Worm (Caenorhabditis elegans) whole organism, L4/young adult: Measurements from ENCODE around the gene K11C4.2.

Source experiments
- W03F9.2 ChIP-seq: fragments of 150-350 bp; optimal IDR thresholded peaks from 2 replicates; lab custom pipeline; 2014; ENCODE audit warnings: missing biosample characterization, missing genetic modification characterization
- dao-5 ChIP-seq: sonication (generic microtip); optimal IDR thresholded peaks from 2 replicates; lab custom pipeline; 2016; ENCODE audit warnings: missing genotype, missing genetic modification characterization, moderate library complexity, missing compliant biosample characterization
- him-1 ChIP-seq: sonication (generic microtip); optimal IDR thresholded peaks from 2 replicates; lab custom pipeline; 2016; ENCODE audit warnings: missing genotype, missing genetic modification reagents, missing genetic modification characterization, missing compliant biosample characterization

The K11C4.2 gene

ce11 chrV:6894778-6895177 lies at the start of gene K11C4.2:
Gene K11C4.2 (plus strand): TSS chrV:6895078.
- TF ChIP-seq him-1 (tag; lab: Kevin White, UChicago) (no peak), dao-5 (tag; lab: Kevin White, UChicago) (no peak), W03F9.2 (tag; lab: Kevin White, UChicago) (no peak)

DNA sequence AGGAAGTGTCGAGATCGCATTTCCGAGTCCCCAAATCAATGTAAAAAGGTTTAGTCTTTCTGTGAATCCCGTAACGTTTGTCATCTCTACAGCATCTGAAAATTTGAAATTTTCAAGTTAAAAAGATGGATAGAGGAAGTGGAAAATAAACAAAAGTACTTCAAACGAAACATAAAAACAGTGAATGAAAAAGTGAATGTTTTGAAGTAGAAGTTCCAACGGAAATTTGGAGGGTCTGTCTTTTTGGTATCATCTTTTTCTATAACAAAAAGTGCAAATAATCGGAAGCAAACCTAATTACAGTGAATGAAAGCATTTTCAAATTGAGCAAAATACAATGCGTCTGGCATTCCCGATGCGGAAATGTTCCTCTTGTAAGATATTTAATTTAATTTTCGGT lies 48.4 kb upstream of the K11C4.2 start, which contains the start of gene lgc-54:
TSS of gene lgc-54 (minus strand) at position 101 of the 400 bp plus-strand sequence.
- TF ChIP-seq W03F9.2 (tag; lab: Kevin White, UChicago) (no peak), him-1 (tag; lab: Kevin White, UChicago) (no peak), dao-5 (tag; lab: Kevin White, UChicago) (no peak)

ce11 chrV:6854711-6855110 lies 40.2 kb upstream of the K11C4.2 start, which contains the start of gene gpa-10:
Gene gpa-10 (minus strand): TSS chrV:6854811.
- TF ChIP-seq W03F9.2 (tag; lab: Kevin White, UChicago) (no peak), him-1 (tag; lab: Kevin White, UChicago) (no peak), dao-5 (tag; lab: Kevin White, UChicago) (no peak)

DNA sequence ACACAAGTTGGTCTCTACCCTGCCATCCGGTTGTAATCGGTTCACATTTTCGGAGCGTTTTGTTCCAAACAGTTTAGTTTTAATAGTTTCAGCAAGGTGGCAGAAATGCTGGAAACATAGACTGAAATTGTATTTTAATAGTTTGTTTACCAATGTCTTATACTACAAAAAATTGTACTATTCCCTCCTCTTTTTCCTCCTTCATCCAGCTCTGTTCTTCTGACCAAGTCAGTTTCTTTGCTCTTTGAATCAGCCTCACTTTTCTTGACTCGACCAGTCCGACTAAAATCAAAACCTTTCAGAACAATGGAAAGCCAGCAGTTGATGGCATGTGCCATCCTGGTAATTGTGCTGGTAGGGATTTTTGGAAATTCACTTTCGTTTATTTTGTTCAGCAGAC lies 24.9 kb upstream of the K11C4.2 start, which contains the start of gene frpr-18:
TSS of gene frpr-18 (plus strand) at position 301 of the 400 bp plus-strand sequence.
- TF ChIP-seq dao-5 (tag; lab: Kevin White, UChicago): no peak
- TF ChIP-seq him-1 (tag; lab: Kevin White, UChicago): no peak
- TF ChIP-seq W03F9.2 (tag; lab: Kevin White, UChicago): no peak

DNA sequence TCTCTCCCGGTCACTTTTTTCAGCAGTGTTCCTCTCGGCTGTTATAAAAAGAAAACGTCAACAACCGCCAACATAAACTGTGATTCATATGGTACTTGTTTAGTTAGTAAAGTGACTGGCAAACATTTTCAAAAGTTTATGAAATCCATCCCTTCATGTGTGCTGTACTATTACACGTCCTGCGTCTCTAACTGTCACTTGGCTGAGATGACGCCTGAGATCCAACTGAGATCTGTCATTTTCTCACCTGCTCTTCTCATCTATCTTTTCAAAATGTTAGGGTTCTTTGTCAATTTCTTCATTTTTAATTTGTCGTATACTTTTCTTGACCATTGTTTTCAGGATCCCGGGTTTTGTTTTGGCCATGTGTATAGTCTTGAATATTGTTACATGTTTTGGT lies 20.1 kb upstream of the K11C4.2 start:
- TF ChIP-seq him-1 (tag; lab: Kevin White, UChicago) (no peak), W03F9.2 (tag; lab: Kevin White, UChicago) (no peak), dao-5 (tag; lab: Kevin White, UChicago) (no peak)

- TF ChIP-seq him-1 (tag; lab: Kevin White, UChicago): no peak
- TF ChIP-seq W03F9.2 (tag; lab: Kevin White, UChicago): no peak
- no peak for TF ChIP-seq dao-5 (tag; lab: Kevin White, UChicago)
Observed at ce11 chrV:6875795-6876194, 19.1 kb upstream of the K11C4.2 start.

DNA sequence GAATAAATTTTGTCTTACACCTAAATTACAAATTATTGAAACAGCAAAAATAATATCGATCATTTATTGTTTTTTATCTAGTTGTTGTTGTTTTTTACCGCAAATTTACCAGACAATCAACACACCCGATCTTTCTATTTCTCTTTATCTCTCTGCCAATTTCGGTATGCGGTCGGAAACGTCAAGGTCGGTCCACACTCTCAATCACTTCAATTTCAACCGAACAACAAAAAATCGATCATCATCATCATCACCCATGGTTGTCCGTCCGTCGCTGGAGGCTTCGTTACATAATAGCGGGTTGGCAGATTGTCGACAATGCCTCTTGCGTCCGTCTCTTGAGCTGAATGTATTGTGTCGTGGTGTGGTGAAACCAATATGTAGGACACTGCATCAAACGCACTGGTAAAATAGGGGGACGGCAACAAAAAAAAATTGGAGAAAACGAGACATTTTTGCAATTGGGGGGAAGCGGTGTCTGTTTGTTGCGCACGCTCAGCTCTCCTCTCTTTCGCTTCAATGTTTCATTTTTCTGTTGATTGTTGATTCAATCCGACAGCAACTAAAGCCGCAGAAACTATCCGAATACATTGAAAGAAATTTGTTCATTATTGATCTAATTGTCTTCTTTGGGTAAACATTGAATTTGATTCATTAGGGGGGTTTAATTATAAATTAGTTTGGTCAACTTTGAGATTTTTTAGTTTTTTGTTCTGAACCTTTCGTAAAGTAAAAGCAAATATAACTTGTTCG lies 17.9 kb upstream of the K11C4.2 start:
- TF ChIP-seq him-1 (tag; lab: Kevin White, UChicago): no peak
- TF ChIP-seq dao-5 (tag; lab: Kevin White, UChicago): no peak
- no peak for TF ChIP-seq W03F9.2 (tag; lab: Kevin White, UChicago)

ce11 chrV:6878559-6878958 lies 16.3 kb upstream of the K11C4.2 start:
- TF ChIP-seq him-1 (tag; lab: Kevin White, UChicago): no peak
- no peak for TF ChIP-seq W03F9.2 (tag; lab: Kevin White, UChicago)
- TF ChIP-seq dao-5 (tag; lab: Kevin White, UChicago): no peak

DNA sequence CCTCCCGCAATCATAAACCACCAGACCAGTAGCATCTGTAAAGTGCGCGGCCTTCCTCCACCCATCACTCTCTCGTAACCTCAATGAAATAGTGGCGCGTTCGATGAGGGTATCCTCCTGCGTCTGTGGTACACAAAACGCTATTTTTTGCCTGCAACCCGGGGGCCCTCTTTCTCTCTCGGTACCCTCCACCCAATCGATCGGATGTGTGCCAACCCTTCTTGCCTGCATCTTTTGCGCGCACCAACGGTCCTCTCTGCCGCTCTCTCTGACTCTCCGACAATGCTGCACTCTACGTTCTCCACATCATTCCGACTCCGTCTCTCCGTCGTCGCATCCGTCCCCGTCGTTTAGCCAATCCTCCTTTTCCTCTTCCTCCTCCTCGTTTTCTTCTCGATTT lies 15.4 kb upstream of the K11C4.2 start:
- TF ChIP-seq him-1 (tag; lab: Kevin White, UChicago) (peak; percentile 70), W03F9.2 (tag; lab: Kevin White, UChicago) (no peak), dao-5 (tag; lab: Kevin White, UChicago) (no peak)

DNA sequence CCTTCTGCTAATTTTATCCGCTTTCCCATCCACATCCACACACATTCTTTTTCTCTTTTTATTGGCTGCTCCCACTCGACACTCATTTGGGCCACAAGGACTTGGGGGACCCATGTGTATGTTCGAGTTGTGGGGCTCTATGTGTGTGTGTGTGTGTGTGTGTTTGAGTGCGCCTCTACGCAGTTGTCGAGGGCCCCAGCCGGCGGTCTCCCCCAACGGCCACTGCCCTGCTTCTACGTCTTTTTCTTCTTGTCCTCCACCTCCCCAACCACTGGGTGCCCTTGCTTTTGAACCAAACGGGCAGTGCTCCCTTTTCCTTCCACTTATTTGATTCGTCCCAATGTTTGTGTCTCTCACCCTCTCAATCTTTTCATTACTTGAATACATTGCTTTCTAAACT lies 14.3 kb upstream of the K11C4.2 start:
- TF ChIP-seq him-1 (tag; lab: Kevin White, UChicago) (peak; percentile 44), dao-5 (tag; lab: Kevin White, UChicago) (no peak)

DNA sequence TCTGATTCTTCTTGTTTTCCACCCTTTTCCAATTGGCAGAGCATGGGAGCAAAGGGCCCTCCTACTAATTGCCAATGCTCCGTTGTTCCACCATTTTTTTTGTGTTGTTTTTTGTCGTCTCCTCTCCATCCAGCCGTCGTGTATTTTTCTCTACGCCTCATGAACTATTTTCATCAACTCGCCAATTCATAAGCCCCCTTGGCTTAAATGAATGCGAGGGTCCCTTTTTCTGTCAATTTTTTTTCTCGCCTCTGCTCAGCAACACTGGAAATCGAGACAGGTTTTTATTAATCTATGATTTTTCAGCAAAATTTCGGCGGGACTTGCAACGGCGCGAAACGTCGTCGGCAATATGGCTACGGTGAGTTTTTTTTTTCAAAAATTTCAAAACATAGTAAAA lies 13.8 kb upstream of the K11C4.2 start, which contains the start of gene unc-70:
TSS of gene unc-70 (plus strand) at position 301 of the 400 bp plus-strand sequence.
- TF ChIP-seq W03F9.2 (tag; lab: Kevin White, UChicago): no peak
- TF ChIP-seq him-1 (tag; lab: Kevin White, UChicago): peak; percentile 4

DNA sequence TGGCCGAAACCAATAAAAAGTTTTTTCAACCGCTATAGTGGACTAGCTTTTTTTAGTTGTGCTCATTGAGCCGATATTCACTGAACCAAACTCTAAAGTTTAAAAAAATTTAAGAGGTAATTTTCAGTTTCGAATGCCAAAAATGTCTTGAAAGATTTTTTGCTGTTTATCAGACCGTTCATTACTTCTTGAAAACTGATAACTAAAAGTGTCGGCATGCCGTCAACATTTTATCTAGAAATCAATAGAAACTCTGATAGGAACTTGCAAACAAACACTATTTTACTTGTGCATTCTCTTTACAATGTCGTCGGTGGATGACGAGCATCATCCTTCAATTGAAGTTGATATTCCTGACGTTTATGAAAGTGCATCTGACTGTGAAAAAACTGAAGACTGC lies 13.1 kb upstream of the K11C4.2 start:
- TF ChIP-seq W03F9.2 (tag; lab: Kevin White, UChicago) (no peak), dao-5 (tag; lab: Kevin White, UChicago) (no peak), him-1 (tag; lab: Kevin White, UChicago) (no peak)

ce11 chrV:6882452-6882939 lies 12.4 kb upstream of the K11C4.2 start:
- TF ChIP-seq him-1 (tag; lab: Kevin White, UChicago) (no peak), W03F9.2 (tag; lab: Kevin White, UChicago) (no peak), dao-5 (tag; lab: Kevin White, UChicago) (no peak)

- TF ChIP-seq him-1 (tag; lab: Kevin White, UChicago) (no peak), dao-5 (tag; lab: Kevin White, UChicago) (no peak)
Observed at ce11 chrV:6885070-6885469, 9.8 kb upstream of the K11C4.2 start.
